Worm (Caenorhabditis elegans) whole organism, mixed stage, embryonic: ENCODE measurements around the gene F32D8.12.

Source experiments
- M03D4.4 ChIP-seq: sonication (generic microtip); optimal IDR thresholded peaks from 2 replicates; lab custom pipeline; 2017; ENCODE audit warnings: mild to moderate bottlenecking, missing genetic modification characterization, missing compliant biosample characterization
- bed-3 ChIP-seq: fragments of 200-800 bp; sonication (Bioruptor generic); optimal IDR thresholded peaks from 3 replicates; lab custom pipeline; 2018; ENCODE audit warnings: mild to moderate bottlenecking, missing genetic modification characterization, moderate library complexity, missing compliant biosample characterization
- blmp-1 ChIP-seq: fragments of 150-350 bp; optimal IDR thresholded peaks from 2 replicates; lab custom pipeline; 2014; ENCODE audit warnings: missing biosample characterization, missing genetic modification characterization
- ceh-39 ChIP-seq: fragments of 150-350 bp; optimal IDR thresholded peaks from 2 replicates; lab custom pipeline; 2014; ENCODE audit warnings: missing biosample characterization, missing genetic modification characterization
- ceh-43 ChIP-seq: fragments of 200-800 bp; sonication (Bioruptor generic); optimal IDR thresholded peaks from 2 replicates; lab custom pipeline; 2018; ENCODE audit warnings: mild to moderate bottlenecking, missing genetic modification characterization, moderate library complexity, missing compliant biosample characterization
- ceh-83 ChIP-seq: fragments of 200-800 bp; sonication (Bioruptor generic); optimal IDR thresholded peaks from 2 replicates; lab custom pipeline; 2018; ENCODE audit warnings: mild to moderate bottlenecking, missing genetic modification characterization, missing compliant biosample characterization
- ces-1 ChIP-seq: fragments of 150-350 bp; optimal IDR thresholded peaks from 2 replicates; lab custom pipeline; 2014; ENCODE audit warnings: missing biosample characterization, missing genetic modification reagents, missing genetic modification characterization
- cnd-1 ChIP-seq: fragments of 200-800 bp; sonication (Bioruptor generic); optimal IDR thresholded peaks from 2 replicates; lab custom pipeline; 2018; ENCODE audit warnings: mild to moderate bottlenecking, missing genetic modification characterization, missing compliant biosample characterization
- drap-1 ChIP-seq: fragments of 200-800 bp; sonication (Bioruptor generic); optimal IDR thresholded peaks from 3 replicates; lab custom pipeline; 2018; ENCODE audit warnings: mild to moderate bottlenecking, missing genetic modification characterization, missing compliant biosample characterization
- elt-3 ChIP-seq: fragments of 150-350 bp; optimal IDR thresholded peaks from 2 replicates; lab custom pipeline; 2014; ENCODE audit warnings: missing biosample characterization, missing genetic modification characterization
- flh-1 ChIP-seq: fragments of 200-800 bp; sonication (Bioruptor generic); optimal IDR thresholded peaks from 2 replicates; lab custom pipeline; 2018; ENCODE audit warnings: mild to moderate bottlenecking, missing genetic modification characterization, moderate library complexity, missing compliant biosample characterization
- ham-2 ChIP-seq: fragments of 200-800 bp; sonication (Bioruptor generic); optimal IDR thresholded peaks from 2 replicates; lab custom pipeline; 2018; ENCODE audit warnings: mild to moderate bottlenecking, missing genetic modification characterization, missing compliant biosample characterization
- hlh-1 ChIP-seq: fragments of 150-350 bp; optimal IDR thresholded peaks from 2 replicates; lab custom pipeline; 2014; ENCODE audit warnings: missing biosample characterization, missing genetic modification reagents, missing genetic modification characterization
- lin-13 ChIP-seq: fragments of 150-350 bp; optimal IDR thresholded peaks from 2 replicates; lab custom pipeline; 2014; ENCODE audit warnings: missing biosample characterization, missing genetic modification characterization
- lin-32 ChIP-seq: fragments of 200-800 bp; sonication (Bioruptor generic); optimal IDR thresholded peaks from 2 replicates; lab custom pipeline; 2018; ENCODE audit warnings: mild to moderate bottlenecking, missing genetic modification characterization, missing compliant biosample characterization
- lsy-2 ChIP-seq: fragments of 150-350 bp; optimal IDR thresholded peaks from 2 replicates; lab custom pipeline; 2014; ENCODE audit warnings: missing biosample characterization, missing genetic modification characterization
- mab-5 ChIP-seq: fragments of 150-350 bp; optimal IDR thresholded peaks from 2 replicates; lab custom pipeline; 2014; ENCODE audit warnings: missing biosample characterization, missing genetic modification characterization
- mep-1 ChIP-seq: fragments of 150-350 bp; optimal IDR thresholded peaks from 2 replicates; lab custom pipeline; 2017; ENCODE audit warnings: missing biosample characterization, missing genetic modification reagents, missing genetic modification characterization, inconsistent platforms
- nhr-237 ChIP-seq: fragments of 150-350 bp; optimal IDR thresholded peaks from 2 replicates; lab custom pipeline; 2014; ENCODE audit warnings: missing biosample characterization, missing genetic modification characterization
- nhr-28 ChIP-seq: fragments of 150-350 bp; optimal IDR thresholded peaks from 2 replicates; lab custom pipeline; 2014; ENCODE audit warnings: missing biosample characterization, missing genetic modification characterization
- nhr-76 ChIP-seq: sonication (generic microtip); optimal IDR thresholded peaks from 2 replicates; lab custom pipeline; 2017; ENCODE audit warnings: missing biosample characterization, missing genetic modification characterization
- pha-4 ChIP-seq: fragments of 150-350 bp; optimal IDR thresholded peaks from 2 replicates; lab custom pipeline; 2018; ENCODE audit warnings: missing biosample characterization, missing genetic modification reagents, missing genetic modification characterization
- sem-2 ChIP-seq: fragments of 200-800 bp; sonication (Bioruptor generic); optimal IDR thresholded peaks from 2 replicates; lab custom pipeline; 2018; ENCODE audit warnings: mild to moderate bottlenecking, missing genetic modification characterization, missing compliant biosample characterization
- snpc-4 ChIP-seq: fragments of 150-350 bp; optimal IDR thresholded peaks from 2 replicates; lab custom pipeline; 2014; ENCODE audit warnings: missing biosample characterization, missing genetic modification characterization
- sptf-1 ChIP-seq: sonication (generic microtip); optimal IDR thresholded peaks from 2 replicates; lab custom pipeline; 2017; ENCODE audit warnings: mild to moderate bottlenecking, missing genetic modification characterization, moderate library complexity, missing compliant biosample characterization
- unc-120 ChIP-seq: sonication (generic microtip); optimal IDR thresholded peaks from 2 replicates; lab custom pipeline; 2017; ENCODE audit warnings: missing genetic modification characterization, missing compliant biosample characterization; ENCODE audit not compliant: poor library complexity, severe bottlenecking
- unc-39 ChIP-seq: fragments of 150-350 bp; optimal IDR thresholded peaks from 2 replicates; lab custom pipeline; 2014; ENCODE audit warnings: missing biosample characterization, missing genetic modification characterization
- unc-62 ChIP-seq: fragments of 150-350 bp; optimal IDR thresholded peaks from 2 replicates; lab custom pipeline; 2014; ENCODE audit warnings: missing biosample characterization, missing genetic modification reagents, missing genetic modification characterization
- zip-8 ChIP-seq: fragments of 150-350 bp; optimal IDR thresholded peaks from 2 replicates; lab custom pipeline; 2014; ENCODE audit warnings: missing biosample characterization, missing genetic modification characterization

Gene F32D8.12

DNA sequence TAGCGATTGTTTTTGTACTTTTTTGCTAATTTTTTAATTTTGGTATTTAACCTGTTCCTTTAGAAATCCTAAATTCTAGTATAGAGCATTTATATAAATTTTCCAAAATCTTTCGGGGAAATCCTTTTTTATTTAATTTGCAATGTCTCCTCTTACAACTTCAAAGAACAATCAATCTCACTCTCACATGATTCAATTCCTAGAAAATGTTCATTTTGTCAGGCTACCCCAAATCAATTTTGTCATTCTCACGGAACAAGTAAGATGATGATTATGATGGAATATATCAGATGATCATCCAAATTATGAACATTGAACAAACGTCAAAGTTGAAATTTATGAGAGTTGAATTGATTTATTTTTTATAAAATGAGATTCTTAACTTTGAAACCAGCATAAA is 46.5 kb upstream of the F32D8.12 start:
- TF ChIP-seq lsy-2 (tag; lab: Kevin White, UChicago) (no peak), drap-1 (GFP tag; lab: Kevin White, UChicago) (no peak), lin-13 (tag; lab: Kevin White, UChicago) (no peak), unc-62 (GFP tag; lab: Kevin White, UChicago) (no peak)

DNA sequence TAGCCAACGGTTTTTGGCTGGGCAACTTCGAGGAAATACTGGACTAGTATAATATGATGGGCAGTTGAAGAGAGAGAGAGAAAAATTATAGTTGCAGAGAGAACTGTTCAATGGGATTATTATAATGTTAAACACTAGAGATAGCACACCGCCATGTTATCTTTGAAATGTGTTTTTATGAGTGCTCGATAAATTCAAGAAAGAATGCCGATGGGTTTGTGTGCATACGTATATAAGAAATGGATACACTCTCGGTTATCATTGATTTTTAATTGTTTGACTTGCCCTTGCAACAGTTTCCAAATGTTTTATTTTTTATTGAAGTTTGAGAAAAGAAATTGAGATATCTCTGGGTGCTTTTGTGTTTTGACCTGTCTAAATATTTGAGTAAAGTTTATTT is 45.9 kb upstream of the F32D8.12 start, which contains the start of gene F17C11.12:
Gene F17C11.12 (minus strand): TSS at position 240 of the 400 bp plus-strand sequence.
- TF ChIP-seq nhr-237 (tag; lab: Kevin White, UChicago) (no peak), blmp-1 (no peak), unc-39 (tag; lab: Kevin White, UChicago) (no peak), snpc-4 (tag; lab: Kevin White, UChicago) (no peak), ceh-83 (GFP tag; lab: Kevin White, UChicago) (no peak), mab-5 (tag; lab: Kevin White, UChicago) (no peak), elt-3 (tag; lab: Kevin White, UChicago) (no peak), bed-3 (GFP tag; lab: Kevin White, UChicago) (no peak)

DNA sequence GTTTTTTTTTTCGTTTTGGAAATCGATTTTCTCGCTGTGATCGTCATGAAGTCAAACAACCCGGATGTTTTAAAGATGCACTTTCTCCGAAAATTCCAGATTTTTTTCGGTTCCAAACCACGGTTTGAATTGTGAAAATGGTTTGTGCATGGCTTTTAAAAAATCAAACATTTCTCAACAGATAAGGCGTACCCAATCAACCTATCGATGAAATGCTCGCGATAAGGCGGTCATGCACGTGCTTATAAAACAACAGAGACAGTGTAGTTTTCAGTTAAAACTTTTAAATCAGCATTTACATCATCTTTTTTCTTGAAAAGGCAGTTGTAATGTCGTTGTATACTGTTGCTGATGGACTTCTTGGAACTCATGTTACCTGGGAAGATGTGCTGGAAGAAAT is 41.6 kb upstream of the F32D8.12 start, which contains the start of gene F58B4.5:
Gene F58B4.5 (plus strand): TSS at position 283 of the 400 bp plus-strand sequence.
- TF ChIP-seq sptf-1 (tag; lab: Kevin White, UChicago) = no peak
- TF ChIP-seq zip-8 = no peak
- no peak for TF ChIP-seq M03D4.4 (tag; lab: Kevin White, UChicago)
- no peak for TF ChIP-seq lin-13 (tag; lab: Kevin White, UChicago)
- no peak for TF ChIP-seq hlh-1 (tag; lab: Kevin White, UChicago)
- TF ChIP-seq snpc-4 (tag; lab: Kevin White, UChicago) = no peak
- TF ChIP-seq drap-1 (GFP tag; lab: Kevin White, UChicago) = no peak
- no peak for TF ChIP-seq ceh-83 (GFP tag; lab: Kevin White, UChicago)
- TF ChIP-seq blmp-1 = no peak
- no peak for TF ChIP-seq cnd-1 (tag; lab: Kevin White, UChicago)
- TF ChIP-seq lsy-2 (tag; lab: Kevin White, UChicago) = no peak

DNA sequence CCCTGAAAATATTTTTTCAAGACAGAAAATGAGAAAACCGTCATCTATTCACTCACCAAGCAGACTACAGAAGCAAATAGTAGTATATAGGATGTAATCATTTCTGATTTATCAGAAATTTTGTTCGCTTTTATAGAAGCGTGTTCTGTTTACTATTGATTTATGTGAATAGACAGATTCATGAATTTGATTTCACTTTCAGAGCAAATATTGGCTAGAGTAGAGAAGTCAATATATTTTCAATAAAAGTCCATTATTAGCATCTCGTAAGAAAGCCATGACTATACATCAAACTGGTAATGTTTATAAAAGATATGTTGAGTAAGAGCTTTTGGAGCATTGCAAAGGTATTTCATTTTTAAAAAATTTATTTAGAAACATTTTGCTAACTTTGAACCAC is 40.4 kb upstream of the F32D8.12 start, which contains the start of gene scvp-1:
Gene scvp-1 (minus strand): TSS at position 101 of the 400 bp plus-strand sequence.
- TF ChIP-seq drap-1 (GFP tag; lab: Kevin White, UChicago) (no peak), lin-32 (GFP tag; lab: Kevin White, UChicago) (no peak), mab-5 (tag; lab: Kevin White, UChicago) (no peak), unc-120 (tag; lab: Kevin White, UChicago) (no peak), sem-2 (GFP tag; lab: Kevin White, UChicago) (no peak), zip-8 (no peak), pha-4 (tag; lab: Kevin White, UChicago) (no peak), ham-2 (no peak), cnd-1 (tag; lab: Kevin White, UChicago) (no peak), nhr-237 (tag; lab: Kevin White, UChicago) (no peak), ceh-83 (GFP tag; lab: Kevin White, UChicago) (no peak), flh-1 (GFP tag; lab: Kevin White, UChicago) (no peak), hlh-1 (tag; lab: Kevin White, UChicago) (no peak), unc-62 (GFP tag; lab: Kevin White, UChicago) (no peak), ces-1 (GFP tag; lab: Kevin White, UChicago) (no peak), bed-3 (GFP tag; lab: Kevin White, UChicago) (no peak), ceh-43 (GFP tag; lab: Kevin White, UChicago) (no peak)

DNA sequence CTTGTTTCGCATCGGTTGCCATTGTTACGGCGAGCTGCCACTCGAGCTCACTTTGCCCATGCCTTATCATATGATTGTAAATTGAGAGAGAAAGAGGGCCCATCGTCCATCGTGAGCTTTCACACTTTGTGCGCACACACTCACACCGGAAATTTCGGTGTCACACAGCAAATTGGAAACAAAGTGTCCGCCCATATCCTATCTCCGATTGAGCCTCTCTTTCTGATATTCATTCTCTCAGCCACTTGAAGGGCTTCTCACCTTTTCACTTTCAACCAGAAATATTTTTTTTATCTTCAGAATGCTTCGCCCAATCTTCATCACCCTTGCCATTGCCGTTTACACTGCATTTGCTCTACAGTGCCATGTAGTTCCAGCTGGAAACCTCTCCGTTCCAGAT is 38.7 kb upstream of the F32D8.12 start, which contains the start of gene F58B4.3:
Gene F58B4.3 (plus strand): TSS at position 301 of the 400 bp plus-strand sequence.
- TF ChIP-seq nhr-76 (tag; lab: Kevin White, UChicago) (no peak), nhr-237 (tag; lab: Kevin White, UChicago) (no peak), ceh-83 (GFP tag; lab: Kevin White, UChicago) (no peak), pha-4 (tag; lab: Kevin White, UChicago) (no peak), nhr-28 (tag; lab: Kevin White, UChicago) (no peak), unc-39 (tag; lab: Kevin White, UChicago) (no peak), sptf-1 (tag; lab: Kevin White, UChicago) (no peak), mep-1 (no peak), lsy-2 (tag; lab: Kevin White, UChicago) (no peak), sem-2 (GFP tag; lab: Kevin White, UChicago) (no peak), ceh-39 (tag; lab: Kevin White, UChicago) (no peak), ces-1 (GFP tag; lab: Kevin White, UChicago) (no peak)
